Fruit fly (Drosophila melanogaster) whole organism, prepupa: ENCODE results near the gene atl.

Experiments
- CG11762 ChIP-seq: fragments of 200-800 bp; sonication (Bioruptor generic); optimal IDR thresholded peaks from 3 replicates; lab custom pipeline; 2016; ENCODE audit warnings: missing biosample characterization, missing genetic modification characterization; ENCODE audit not compliant: insufficient read depth
- CG3032 ChIP-seq: fragments of 200-800 bp; optimal IDR thresholded peaks from 2 replicates; lab custom pipeline; 2019; ENCODE audit warnings: missing biosample characterization, mild to moderate bottlenecking, missing genetic modification characterization, moderate library complexity
- CG6808 ChIP-seq: fragments of 200-800 bp; sonication (Bioruptor generic); optimal IDR thresholded peaks from 3 replicates; lab custom pipeline; 2017; ENCODE audit warnings: missing biosample characterization, missing genetic modification characterization, mild to moderate bottlenecking, moderate library complexity, missing genetic modification reagents
- CG6854 ChIP-seq: fragments of 200-800 bp; sonication (Bioruptor generic); optimal IDR thresholded peaks from 2 replicates; lab custom pipeline; 2017; ENCODE audit warnings: missing biosample characterization, mild to moderate bottlenecking, missing genetic modification characterization
- CG7368 ChIP-seq: fragments of 200-800 bp; sonication (Bioruptor generic); optimal IDR thresholded peaks from 3 replicates; lab custom pipeline; 2016; ENCODE audit warnings: missing biosample characterization, missing genetic modification characterization
- Gug ChIP-seq: fragments of 200-800 bp; sonication (Bioruptor generic); IDR thresholded peaks from 2 replicates; pipeline ENCODE4 v1.3.6; 2022; ENCODE audit warnings: missing biosample characterization, missing genetic modification characterization
- Lpt ChIP-seq: fragments of 200-800 bp; sonication (Bioruptor generic); optimal IDR thresholded peaks from 3 replicates; lab custom pipeline; 2016; ENCODE audit warnings: missing biosample characterization, missing genetic modification characterization
- Sox102F ChIP-seq: fragments of 200-800 bp; sonication (Bioruptor generic); optimal IDR thresholded peaks from 2 replicates; lab custom pipeline; 2016; ENCODE audit warnings: missing biosample characterization, mild to moderate bottlenecking, missing genetic modification characterization
- fd85E ChIP-seq: fragments of 200-800 bp; sonication (Bioruptor generic); optimal IDR thresholded peaks from 3 replicates; lab custom pipeline; 2016; ENCODE audit warnings: missing biosample characterization, missing genetic modification characterization
- net ChIP-seq: fragments of 200-800 bp; sonication (Bioruptor generic); optimal IDR thresholded peaks from 3 replicates; lab custom pipeline; 2016; ENCODE audit warnings: missing biosample characterization, missing genetic modification characterization
- ss ChIP-seq, 2 experiments: fragments of 200-800 bp; sonication (Bioruptor generic); optimal IDR thresholded peaks; 2 replicates in 1 of 2; 3 replicates in 1 of 2; lab custom pipeline; 2017 to 2018; ENCODE audit warnings: mild to moderate bottlenecking in 2 of 2, missing biosample characterization in 2 of 2, missing genetic modification characterization in 2 of 2, moderate library complexity in 1 of 2
- topi ChIP-seq: fragments of 200-800 bp; sonication (Bioruptor generic); optimal IDR thresholded peaks from 3 replicates; lab custom pipeline; 2016; ENCODE audit warnings: missing biosample characterization, missing genetic modification characterization

dm6 chr3R:24575787-24576413 is 49.6 kb upstream of the atl start:
- no peak for TF ChIP-seq topi (GFP tag; lab: Kevin White, UChicago)
- TF ChIP-seq Gug (GFP tag; lab: Robert Waterston, UW), result no peak
- no peak for TF ChIP-seq CG11762 (GFP tag; lab: Kevin White, UChicago)
- TF ChIP-seq CG3032 (tag; lab: Kevin White, UChicago), result no peak
- no peak for TF ChIP-seq Sox102F (GFP tag; lab: Kevin White, UChicago)
- TF ChIP-seq CG6854 (GFP tag; lab: Kevin White, UChicago), result no peak
- no peak for TF ChIP-seq CG7368
- TF ChIP-seq CG6808 (GFP tag; lab: Kevin White, UChicago), result no peak
- no peak for TF ChIP-seq Lpt (GFP tag; lab: Kevin White, UChicago)
- no peak for TF ChIP-seq net (GFP tag; lab: Kevin White, UChicago)
- no peak for TF ChIP-seq ss (GFP tag; optimal IDR thresholded peaks at IDR 0.05; lab: Kevin White, UChicago)
- TF ChIP-seq fd85E (GFP tag; lab: Kevin White, UChicago), result no peak
